Fruit fly (Drosophila melanogaster) whole organism, embryonic: Measurements from ENCODE around the gene CG14252.

Source experiments
- C15 ChIP-seq: fragments of 200-800 bp; sonication (Bioruptor generic); IDR thresholded peaks from 3 replicates; pipeline ENCODE4 v1.3.6; 2022; ENCODE audit warnings: missing biosample characterization, missing genetic modification characterization
- CG11723 ChIP-seq: fragments of 200-800 bp; sonication (Bioruptor generic); optimal IDR thresholded peaks from 2 replicates; lab custom pipeline; 2017; ENCODE audit warnings: missing biosample characterization, mild to moderate bottlenecking, missing genetic modification characterization
- CG12391 ChIP-seq: fragments of 200-800 bp; sonication (Bioruptor generic); optimal IDR thresholded peaks from 3 replicates; lab custom pipeline; 2018; ENCODE audit warnings: missing biosample characterization, mild to moderate bottlenecking, missing genetic modification characterization, moderate library complexity
- CG13894 ChIP-seq: fragments of 200-800 bp; sonication (Bioruptor generic); optimal IDR thresholded peaks from 3 replicates; lab custom pipeline; 2018; ENCODE audit warnings: missing biosample characterization, mild to moderate bottlenecking, missing genetic modification characterization, moderate library complexity
- CG14441 ChIP-seq: fragments of 200-800 bp; sonication (Bioruptor generic); IDR thresholded peaks from 2 replicates; pipeline ENCODE4 v1.3.6; 2022; ENCODE audit warnings: missing biosample characterization, missing genetic modification characterization
- CG18476 ChIP-seq: fragments of 200-800 bp; sonication (Bioruptor generic); optimal IDR thresholded peaks from 2 replicates; lab custom pipeline; 2016; ENCODE audit warnings: missing biosample characterization, mild to moderate bottlenecking, missing genetic modification characterization
- CG2116 ChIP-seq: fragments of 200-800 bp; sonication (Bioruptor generic); optimal IDR thresholded peaks from 3 replicates; lab custom pipeline; 2018; ENCODE audit warnings: missing biosample characterization, mild to moderate bottlenecking, missing genetic modification characterization
- CG2875 ChIP-seq: fragments of 200-800 bp; sonication (Bioruptor generic); optimal IDR thresholded peaks from 2 replicates; lab custom pipeline; 2017; ENCODE audit warnings: missing biosample characterization, mild to moderate bottlenecking, missing genetic modification characterization, missing genetic modification reagents
- CG33213 ChIP-seq: fragments of 200-800 bp; sonication (Bioruptor generic); optimal IDR thresholded peaks from 3 replicates; lab custom pipeline; 2016; ENCODE audit warnings: missing biosample characterization, missing genetic modification characterization
- CG34224 ChIP-seq: fragments of 200-800 bp; sonication (Bioruptor generic); IDR thresholded peaks from 3 replicates; pipeline ENCODE4 v1.3.6; 2022; ENCODE audit warnings: missing biosample characterization, missing genetic modification characterization; ENCODE audit not compliant: partially characterized antibody
- CG4282 ChIP-seq: fragments of 200-800 bp; sonication (Bioruptor generic); optimal IDR thresholded peaks from 2 replicates; lab custom pipeline; 2016; ENCODE audit warnings: missing biosample characterization, missing genetic modification characterization
- CG4854 ChIP-seq: fragments of 200-800 bp; sonication (Bioruptor generic); optimal IDR thresholded peaks from 2 replicates; lab custom pipeline; 2016; ENCODE audit warnings: missing biosample characterization, missing genetic modification characterization, inconsistent platforms
- CG5180 ChIP-seq: fragments of 200-800 bp; sonication (Bioruptor generic); optimal IDR thresholded peaks from 3 replicates; lab custom pipeline; 2017; ENCODE audit warnings: missing biosample characterization, missing genetic modification characterization, mild to moderate bottlenecking, moderate library complexity, missing genetic modification reagents
- CG6175 ChIP-seq: fragments of 200-800 bp; sonication (Bioruptor generic); IDR thresholded peaks from 3 replicates; pipeline ENCODE4 v1.3.6; 2022; ENCODE audit warnings: missing biosample characterization, missing genetic modification characterization
- CG6689 ChIP-seq: fragments of 200-800 bp; sonication (Bioruptor generic); IDR thresholded peaks from 2 replicates; pipeline ENCODE4 v1.3.6; 2022; ENCODE audit warnings: missing biosample characterization, missing genetic modification characterization
- CG7271 ChIP-seq: fragments of 200-800 bp; sonication (Bioruptor generic); optimal IDR thresholded peaks from 2 replicates; lab custom pipeline; 2018; ENCODE audit warnings: missing biosample characterization, mild to moderate bottlenecking, missing genetic modification characterization, moderate library complexity
- CG7745 ChIP-seq: fragments of 200-800 bp; sonication (Bioruptor generic); optimal IDR thresholded peaks from 2 replicates; lab custom pipeline; 2018; ENCODE audit warnings: missing biosample characterization, mild to moderate bottlenecking, missing genetic modification characterization, moderate library complexity
- CG7987 ChIP-seq: fragments of 200-800 bp; sonication (Bioruptor generic); optimal IDR thresholded peaks from 2 replicates; lab custom pipeline; 2018; ENCODE audit warnings: missing biosample characterization, mild to moderate bottlenecking, missing genetic modification characterization, moderate library complexity
- CG8281 ChIP-seq: fragments of 200-800 bp; sonication (Bioruptor generic); optimal IDR thresholded peaks from 2 replicates; lab custom pipeline; 2018; ENCODE audit warnings: missing biosample characterization, mild to moderate bottlenecking, missing genetic modification characterization, moderate library complexity
- CG8388 ChIP-seq: fragments of 200-800 bp; sonication (Bioruptor generic); optimal IDR thresholded peaks from 2 replicates; lab custom pipeline; 2019; ENCODE audit warnings: missing biosample characterization, mild to moderate bottlenecking, missing genetic modification characterization, moderate library complexity
- CG8478 ChIP-seq: fragments of >200 bp; optimal IDR thresholded peaks from 2 replicates; lab custom pipeline; 2018
- CG9609 ChIP-seq: fragments of 200-800 bp; sonication (Bioruptor generic); optimal IDR thresholded peaks from 3 replicates; lab custom pipeline; 2016; ENCODE audit warnings: missing biosample characterization, missing genetic modification characterization
- CG9727 ChIP-seq: fragments of 200-800 bp; sonication (Bioruptor generic); optimal IDR thresholded peaks from 3 replicates; lab custom pipeline; 2017; ENCODE audit warnings: missing biosample characterization, mild to moderate bottlenecking, missing genetic modification characterization
- CHES-1-like ChIP-seq: fragments of 200-800 bp; sonication (Bioruptor generic); optimal IDR thresholded peaks from 2 replicates; lab custom pipeline; 2016; ENCODE audit warnings: missing biosample characterization, missing genetic modification characterization
- D19B ChIP-seq: fragments of 200-800 bp; sonication (Bioruptor generic); optimal IDR thresholded peaks from 2 replicates; lab custom pipeline; 2017; ENCODE audit warnings: missing biosample characterization, mild to moderate bottlenecking, missing genetic modification characterization
- Doc2 ChIP-seq: fragments of 200-800 bp; sonication (Bioruptor generic); IDR thresholded peaks from 2 replicates; pipeline ENCODE4 v1.3.6; 2022; ENCODE audit warnings: missing biosample characterization, missing genetic modification characterization
- Eip74EF ChIP-seq, 2 experiments: fragments of 200-800 bp in 1 of 2; fragments of >200 bp in 1 of 2; sonication (Bioruptor generic) in 1 of 2; optimal IDR thresholded peaks; 2 replicates each; lab custom pipeline; 2017 to 2019; ENCODE audit warnings: missing biosample characterization in 2 of 2, missing genetic modification characterization in 2 of 2, mild to moderate bottlenecking in 1 of 2, moderate library complexity in 1 of 2
- Ets65A ChIP-seq: fragments of 200-800 bp; sonication (Bioruptor generic); peaks from one replicate; lab custom pipeline; 2016; ENCODE audit warnings: missing biosample characterization, missing genetic modification characterization
- Ets97D ChIP-seq: fragments of 200-800 bp; sonication (Bioruptor generic); optimal IDR thresholded peaks from 3 replicates; lab custom pipeline; 2016; ENCODE audit warnings: missing biosample characterization, missing genetic modification characterization
- HLH4C ChIP-seq: fragments of 200-800 bp; sonication (Bioruptor generic); IDR thresholded peaks from 3 replicates; pipeline ENCODE4 v1.3.6; 2022; ENCODE audit warnings: missing biosample characterization, missing genetic modification characterization; ENCODE audit not compliant: partially characterized antibody
- Scr ChIP-seq: fragments of 200-800 bp; sonication (Bioruptor generic); IDR thresholded peaks from 2 replicates; pipeline ENCODE4 v1.3.6; 2022; ENCODE audit warnings: missing biosample characterization, missing genetic modification characterization; ENCODE audit not compliant: partially characterized antibody
- Sry-β ChIP-seq: fragments of 200-800 bp; sonication (Bioruptor generic); optimal IDR thresholded peaks from 2 replicates; lab custom pipeline; 2018; ENCODE audit warnings: missing biosample characterization, mild to moderate bottlenecking, missing genetic modification characterization, moderate library complexity
- Tbp ChIP-seq: fragments of >200 bp; optimal IDR thresholded peaks from 2 replicates; lab custom pipeline; 2018; ENCODE audit warnings: missing biosample characterization, missing genetic modification characterization
- Xbp1 ChIP-seq: fragments of 200-800 bp; sonication (Bioruptor generic); optimal IDR thresholded peaks from 3 replicates; lab custom pipeline; 2016; ENCODE audit warnings: missing biosample characterization, mild to moderate bottlenecking, missing genetic modification characterization
- bcd ChIP-seq: fragments of 200-800 bp; sonication (Bioruptor generic); optimal IDR thresholded peaks from 2 replicates; lab custom pipeline; 2017; ENCODE audit warnings: missing biosample characterization, mild to moderate bottlenecking, missing genetic modification characterization
- bigmax ChIP-seq: fragments of 200-800 bp; sonication (Bioruptor generic); optimal IDR thresholded peaks from 2 replicates; lab custom pipeline; 2018; ENCODE audit warnings: missing biosample characterization, mild to moderate bottlenecking, missing genetic modification characterization
- dati ChIP-seq: fragments of 200-800 bp; sonication (Bioruptor generic); IDR thresholded peaks from 2 replicates; pipeline ENCODE4 v1.3.6; 2022; ENCODE audit warnings: missing biosample characterization, missing genetic modification characterization
- gfzf ChIP-seq: fragments of 200-800 bp; sonication (Bioruptor generic); optimal IDR thresholded peaks from 2 replicates; lab custom pipeline; 2016; ENCODE audit warnings: missing biosample characterization, mild to moderate bottlenecking, missing genetic modification characterization, moderate library complexity
- gsb-n ChIP-seq: fragments of 200-800 bp; sonication (Bioruptor generic); optimal IDR thresholded peaks from 3 replicates; lab custom pipeline; 2018; ENCODE audit warnings: missing biosample characterization, mild to moderate bottlenecking, missing genetic modification characterization
- gt ChIP-seq: fragments of 200-800 bp; sonication (Bioruptor generic); IDR thresholded peaks from 2 replicates; pipeline ENCODE4 v1.3.6; 2022; ENCODE audit warnings: missing biosample characterization, missing genetic modification characterization
- ind ChIP-seq: fragments of 200-800 bp; sonication (Bioruptor generic); optimal IDR thresholded peaks from 3 replicates; lab custom pipeline; 2016; ENCODE audit warnings: missing biosample characterization, missing genetic modification characterization
- kay ChIP-seq: fragments of 200-800 bp; sonication (Bioruptor generic); optimal IDR thresholded peaks from 2 replicates; lab custom pipeline; 2016; ENCODE audit warnings: missing biosample characterization, missing genetic modification characterization
- lbe ChIP-seq: fragments of 200-800 bp; sonication (Bioruptor generic); optimal IDR thresholded peaks from 2 replicates; lab custom pipeline; 2016; ENCODE audit warnings: missing biosample characterization, mild to moderate bottlenecking, missing genetic modification characterization
- mld ChIP-seq: fragments of 200-800 bp; sonication (Bioruptor generic); IDR thresholded peaks from 3 replicates; pipeline ENCODE4 v1.3.6; 2022; ENCODE audit warnings: missing biosample characterization, missing genetic modification characterization; ENCODE audit not compliant: partially characterized antibody
- nerfin-2 ChIP-seq: fragments of 200-800 bp; sonication (Bioruptor generic); IDR thresholded peaks from 2 replicates; pipeline ENCODE4 v1.3.6; 2022; ENCODE audit warnings: missing biosample characterization, missing genetic modification characterization; ENCODE audit not compliant: partially characterized antibody
- pb ChIP-seq: fragments of 200-800 bp; sonication (Bioruptor generic); optimal IDR thresholded peaks from 3 replicates; lab custom pipeline; 2016; ENCODE audit warnings: missing biosample characterization, missing genetic modification characterization
- ranshi ChIP-seq: fragments of 200-800 bp; sonication (Bioruptor generic); IDR thresholded peaks from 2 replicates; pipeline ENCODE4 v1.3.6; 2022; ENCODE audit warnings: missing biosample characterization, missing genetic modification characterization
- sr ChIP-seq: fragments of 200-800 bp; sonication (Bioruptor generic); IDR thresholded peaks from 3 replicates; pipeline ENCODE4 v1.3.6; 2022; ENCODE audit warnings: missing biosample characterization, missing genetic modification characterization
- usp ChIP-seq: fragments of >200 bp; optimal IDR thresholded peaks from 2 replicates; lab custom pipeline; 2017; ENCODE audit warnings: missing biosample characterization, missing genetic modification characterization
- vnd ChIP-seq: fragments of 200-800 bp; sonication (Bioruptor generic); IDR thresholded peaks from 3 replicates; pipeline ENCODE4 v1.3.6; 2022; ENCODE audit warnings: missing biosample characterization, missing genetic modification characterization; ENCODE audit not compliant: partially characterized antibody

CG14252 gene

DNA sequence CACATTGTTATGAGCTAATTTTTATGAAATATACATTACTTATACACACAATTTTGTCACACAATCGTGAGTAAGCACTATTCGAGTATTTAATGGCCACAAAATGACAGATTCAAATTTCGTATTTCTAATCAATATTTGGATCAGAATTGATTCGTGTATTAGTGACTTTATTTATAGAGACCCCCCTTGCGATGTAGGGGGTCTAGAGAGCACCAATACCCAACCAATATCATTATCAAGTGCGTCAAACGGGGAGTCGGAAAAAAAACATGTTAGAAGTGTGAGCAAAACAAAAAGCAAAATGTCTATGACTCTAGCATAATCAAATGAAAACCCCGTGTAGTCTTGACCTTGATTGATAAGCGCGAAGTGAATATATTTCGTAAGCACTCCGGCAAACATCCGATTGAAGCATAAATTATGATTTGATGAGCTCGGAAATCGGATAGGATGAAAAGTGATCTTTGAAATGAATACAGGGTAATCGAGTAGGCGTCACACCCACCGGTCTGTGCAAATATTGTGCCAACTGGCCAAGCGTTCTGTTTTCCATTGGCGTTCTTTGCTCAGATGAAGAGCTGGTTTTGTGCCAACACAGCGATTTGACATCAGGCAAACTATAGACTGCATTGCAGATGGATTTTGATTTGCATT lies 7.0 kb downstream of the CG14252 start (continued):
- TF ChIP-seq CG8388 (GFP tag; lab: Kevin White, UChicago) (no peak), nerfin-2 (GFP tag; lab: Robert Waterston, UW) (no peak), CG2116 (GFP tag; lab: Kevin White, UChicago) (no peak), sr (GFP tag; lab: Robert Waterston, UW) (no peak), CG34224 (GFP tag; lab: Robert Waterston, UW) (no peak), bigmax (GFP tag; lab: Kevin White, UChicago) (no peak), ranshi (GFP tag; lab: Robert Waterston, UW) (no peak), C15 (GFP tag; lab: Robert Waterston, UW) (no peak), gt (GFP tag; lab: Robert Waterston, UW) (no peak), CG8281 (no peak), CG9727 (GFP tag; lab: Kevin White, UChicago) (no peak), Doc2 (GFP tag; lab: Robert Waterston, UW) (no peak), CG5180 (GFP tag; lab: Kevin White, UChicago) (no peak), CG4854 (GFP tag; lab: Kevin White, UChicago) (peak; percentile 7), CG2875 (GFP tag; lab: Kevin White, UChicago) (no peak), Sry-β (no peak), ind (GFP tag; lab: Kevin White, UChicago) (peak; percentile 47), Eip74EF (GFP tag; optimal IDR thresholded peaks at IDR 0.05; lab: Kevin White, UChicago) (no peak), CG7745 (no peak), dati (GFP tag; lab: Robert Waterston, UW) (no peak), CG12391 (tag; lab: Kevin White, UChicago) (peak; percentile 23), CG11723 (GFP tag; lab: Kevin White, UChicago) (no peak), vnd (no peak), CG18476 (GFP tag; lab: Kevin White, UChicago) (no peak), CG14441 (GFP tag; lab: Robert Waterston, UW) (0 out of 2 replicates have a peak, but pooled peaks have one; percentile 14), gfzf (no peak), mld (GFP tag; lab: Robert Waterston, UW) (no peak), CG13894 (tag; lab: Kevin White, UChicago) (peak; percentile 10), CHES-1-like (GFP tag; lab: Kevin White, UChicago) (peak; percentile 52), CG4282 (GFP tag; lab: Kevin White, UChicago) (no peak), CG6689 (GFP tag; lab: Robert Waterston, UW) (no peak), Xbp1 (GFP tag; lab: Kevin White, UChicago) (no peak), usp (GFP tag; lab: Kevin White, UChicago) (no peak), gsb-n (tag; lab: Kevin White, UChicago) (no peak), CG6175 (no peak), Scr (GFP tag; lab: Robert Waterston, UW) (no peak), CG7987 (GFP tag; lab: Kevin White, UChicago) (peak; percentile 20), HLH4C (GFP tag; lab: Robert Waterston, UW) (no peak), pb (no peak), CG7271 (no peak), kay (no peak), CG8478 (lab: Kevin White, UChicago) (no peak), Ets65A (GFP tag; lab: Kevin White, UChicago) (peak; percentile 84), Ets97D (GFP tag; lab: Kevin White, UChicago) (no peak), lbe (GFP tag; lab: Kevin White, UChicago) (no peak), D19B (GFP tag; lab: Kevin White, UChicago) (peak; percentile 92), CG33213 (no peak), bcd (GFP tag; lab: Kevin White, UChicago) (no peak), Tbp (GFP tag; lab: Kevin White, UChicago) (no peak), CG9609 (no peak)
